Fruit fly (Drosophila melanogaster) whole organism, prepupa: ENCODE results near the gene CG13376.

Experiments used
- CG11762 ChIP-seq: fragments of 200-800 bp; sonication (Bioruptor generic); optimal IDR thresholded peaks from 3 replicates; lab custom pipeline; 2016; ENCODE audit warnings: missing biosample characterization, missing genetic modification characterization; ENCODE audit not compliant: insufficient read depth
- CG11902 ChIP-seq: fragments of 200-800 bp; sonication (Bioruptor generic); optimal IDR thresholded peaks from 3 replicates; lab custom pipeline; 2016; ENCODE audit warnings: missing biosample characterization, missing genetic modification characterization
- Eip93F ChIP-seq: fragments of 200-800 bp; sonication (Bioruptor generic); optimal IDR thresholded peaks from 2 replicates; lab custom pipeline; 2016; ENCODE audit warnings: missing biosample characterization, mild to moderate bottlenecking, missing genetic modification characterization
- Gug ChIP-seq: fragments of 200-800 bp; sonication (Bioruptor generic); IDR thresholded peaks from 2 replicates; pipeline ENCODE4 v1.3.6; 2022; ENCODE audit warnings: missing biosample characterization, missing genetic modification characterization
- Hr4 ChIP-seq: fragments of 200-800 bp; sonication (Bioruptor generic); optimal IDR thresholded peaks from 3 replicates; lab custom pipeline; 2016; ENCODE audit warnings: missing biosample characterization, missing genetic modification characterization
- Lpt ChIP-seq: fragments of 200-800 bp; sonication (Bioruptor generic); optimal IDR thresholded peaks from 3 replicates; lab custom pipeline; 2016; ENCODE audit warnings: missing biosample characterization, missing genetic modification characterization
- OdsH ChIP-seq: fragments of 200-800 bp; sonication (Bioruptor generic); optimal IDR thresholded peaks from 3 replicates; lab custom pipeline; 2016; ENCODE audit warnings: missing biosample characterization, missing genetic modification characterization
- Smox ChIP-seq: fragments of 200-800 bp; sonication (Bioruptor generic); optimal IDR thresholded peaks from 3 replicates; lab custom pipeline; 2016; ENCODE audit warnings: missing biosample characterization, missing genetic modification characterization
- Sox102F ChIP-seq: fragments of 200-800 bp; sonication (Bioruptor generic); optimal IDR thresholded peaks from 2 replicates; lab custom pipeline; 2016; ENCODE audit warnings: missing biosample characterization, mild to moderate bottlenecking, missing genetic modification characterization
- cyc ChIP-seq: fragments of 200-800 bp; sonication (Bioruptor generic); optimal IDR thresholded peaks from 3 replicates; lab custom pipeline; 2016; ENCODE audit warnings: missing biosample characterization, missing genetic modification characterization
- pdm3 ChIP-seq: fragments of 200-800 bp; sonication (Bioruptor generic); optimal IDR thresholded peaks from 3 replicates; lab custom pipeline; 2016; ENCODE audit warnings: missing biosample characterization, missing genetic modification characterization

- TF ChIP-seq CG11762 (GFP tag; lab: Kevin White, UChicago) (no peak), cyc (GFP tag; lab: Kevin White, UChicago) (no peak), Gug (no peak), Smox (GFP tag; lab: Kevin White, UChicago) (no peak), Eip93F (GFP tag; lab: Kevin White, UChicago) (no peak), pdm3 (no peak), OdsH (GFP tag; lab: Kevin White, UChicago) (no peak), Sox102F (no peak), Lpt (GFP tag; lab: Kevin White, UChicago) (no peak), Hr4 (GFP tag; lab: Kevin White, UChicago) (no peak), CG11902 (GFP tag; lab: Kevin White, UChicago) (no peak)
Measured at dm6 chrX:265692-266091, 1.1 kb downstream of the CG13376 start.
